Fruit fly (Drosophila melanogaster): ENCODE results near the gene CG15046.

DNA sequence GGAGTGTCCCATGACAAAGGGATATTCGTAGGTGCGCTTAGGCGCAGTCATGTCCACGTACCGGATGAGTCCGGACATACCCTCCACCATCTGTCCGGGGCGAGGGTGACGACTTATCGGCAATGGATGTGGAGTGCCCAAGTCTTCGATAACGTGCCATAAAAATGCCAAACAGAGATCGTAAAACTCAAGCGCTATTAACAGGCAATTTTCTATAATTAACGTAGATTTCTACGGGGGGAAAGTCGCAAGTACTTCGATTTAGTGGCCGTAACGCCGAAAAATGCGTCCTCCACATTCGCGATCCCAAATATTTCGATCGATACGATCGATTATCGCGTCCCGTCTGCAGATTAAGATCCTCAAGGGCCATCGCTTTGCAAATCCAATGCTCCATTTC lies 20.0 kb upstream of the CG15046 start:
- TF ChIP-seq h (GFP tag; optimal IDR thresholded peaks at IDR 0.05) (no peak), Sp1 (GFP tag; optimal IDR thresholded peaks at IDR 0.05) (peak; percentile 1), Abd-B (GFP tag; optimal IDR thresholded peaks at IDR 0.05) (no peak), CG32264 (GFP tag; optimal IDR thresholded peaks at IDR 0.05) (no peak)

Measured in whole organism, wandering third instar larva.